Worm (Caenorhabditis elegans) whole organism, L4 larva: ENCODE results near the gene rps-22.

Experiments used
- F44E2.7 ChIP-seq: fragments of 200-800 bp; sonication (Bioruptor generic); IDR thresholded peaks from 2 replicates; pipeline ENCODE4 v2.1.2; 2022; ENCODE audit warnings: missing genetic modification characterization, missing compliant biosample characterization
- T20F7.1 ChIP-seq: fragments of 200-800 bp; sonication (Bioruptor generic); optimal IDR thresholded peaks from 2 replicates; lab custom pipeline; 2018; ENCODE audit warnings: mild to moderate bottlenecking, missing genetic modification characterization, missing compliant biosample characterization
- T26A8.4 ChIP-seq: fragments of 200-800 bp; sonication (Bioruptor generic); IDR thresholded peaks from 2 replicates; pipeline ENCODE4 v1.3.6; 2022; ENCODE audit warnings: missing genetic modification characterization, missing compliant biosample characterization
- Y105C5A.15 ChIP-seq: fragments of 200-800 bp; sonication (Bioruptor generic); IDR thresholded peaks from 2 replicates; pipeline ENCODE4 v1.3.6; 2022; ENCODE audit warnings: missing genetic modification characterization, missing compliant biosample characterization
- Y75B8A.6 ChIP-seq: fragments of 200-800 bp; sonication (Bioruptor generic); IDR thresholded peaks from 2 replicates; pipeline ENCODE4 v1.3.6; 2022; ENCODE audit warnings: missing genetic modification reagents, missing genetic modification characterization, missing compliant biosample characterization
- ZK337.2 ChIP-seq: fragments of 200-800 bp; sonication (Bioruptor generic); IDR thresholded peaks from 2 replicates; pipeline ENCODE4 v1.3.6; 2022; ENCODE audit warnings: missing genetic modification reagents, missing genetic modification characterization, missing compliant biosample characterization
- ZK546.5 ChIP-seq, 2 experiments: sonication (generic microtip); optimal IDR thresholded peaks; 2 replicates each; lab custom pipeline; 2017; ENCODE audit warnings: missing biosample characterization in 2 of 2, missing genetic modification characterization in 2 of 2
- aha-1 ChIP-seq: fragments of 150-350 bp; peaks from one replicate; lab custom pipeline; 2014; ENCODE audit warnings: missing biosample characterization, missing genetic modification characterization
- arid-1 ChIP-seq: fragments of 200-800 bp; sonication (Bioruptor generic); conservative IDR thresholded peaks from 2 replicates; pipeline ENCODE4 v1.3.6; 2022; ENCODE audit warnings: missing genetic modification reagents, missing genetic modification characterization, missing compliant biosample characterization
- ceh-20 ChIP-seq: fragments of 200-800 bp; sonication (Bioruptor generic); IDR thresholded peaks from 2 replicates; pipeline ENCODE4 v1.3.6; 2022; ENCODE audit warnings: missing genetic modification reagents, missing genetic modification characterization, missing compliant biosample characterization
- ceh-28 ChIP-seq: fragments of 150-350 bp; optimal IDR thresholded peaks from 2 replicates; lab custom pipeline; 2014; ENCODE audit warnings: missing biosample characterization, missing genetic modification reagents, missing genetic modification characterization
- daf-12 ChIP-seq: fragments of 150-350 bp; optimal IDR thresholded peaks from 2 replicates; lab custom pipeline; 2014; ENCODE audit warnings: missing biosample characterization, missing genetic modification reagents, missing genetic modification characterization
- daf-16 ChIP-seq, 3 experiments: sonication (generic microtip); optimal IDR thresholded peaks; 2 replicates each; lab custom pipeline; 2016 to 2017; ENCODE audit warnings: missing genetic modification characterization in 3 of 3, missing genetic modification reagents in 3 of 3, mild to moderate bottlenecking in 2 of 3, missing compliant biosample characterization in 2 of 3, missing biosample characterization in 1 of 3, moderate library complexity in 1 of 3
- daf-8 ChIP-seq: fragments of 200-800 bp; sonication (Bioruptor generic); IDR thresholded peaks from 2 replicates; pipeline ENCODE4 v1.3.6; 2022; ENCODE audit warnings: missing genetic modification characterization, missing compliant biosample characterization
- dmd-6 ChIP-seq: fragments of 200-800 bp; sonication (Bioruptor generic); IDR thresholded peaks from 2 replicates; pipeline ENCODE4 v1.3.6; 2022; ENCODE audit warnings: missing genetic modification reagents, missing genetic modification characterization, missing compliant biosample characterization
- dpl-1 ChIP-seq: fragments of 150-350 bp; optimal IDR thresholded peaks from 2 replicates; lab custom pipeline; 2014; ENCODE audit warnings: missing biosample characterization, missing genetic modification reagents, missing genetic modification characterization
- duxl-1 ChIP-seq: sonication (generic microtip); optimal IDR thresholded peaks from 2 replicates; lab custom pipeline; 2016; ENCODE audit warnings: mild to moderate bottlenecking, missing genetic modification characterization, moderate library complexity, missing compliant biosample characterization; ENCODE audit not compliant: poor library complexity
- dve-1 ChIP-seq: sonication (generic microtip); optimal IDR thresholded peaks from 2 replicates; lab custom pipeline; 2017; ENCODE audit warnings: antibody characterized with exemption, mild to moderate bottlenecking, missing genetic modification characterization, missing compliant biosample characterization; ENCODE audit not compliant: insufficient read depth
- fkh-10 ChIP-seq: fragments of 150-350 bp; optimal IDR thresholded peaks from 2 replicates; lab custom pipeline; 2014; ENCODE audit warnings: missing biosample characterization, missing genetic modification reagents, missing genetic modification characterization
- gei-8 ChIP-seq: fragments of 200-800 bp; sonication (Bioruptor generic); optimal IDR thresholded peaks from 2 replicates; lab custom pipeline; 2018; ENCODE audit warnings: mild to moderate bottlenecking, missing genetic modification characterization, missing compliant biosample characterization
- hlh-11 ChIP-seq: fragments of 200-800 bp; sonication (Bioruptor generic); optimal IDR thresholded peaks from 2 replicates; lab custom pipeline; 2018; ENCODE audit warnings: mild to moderate bottlenecking, missing genetic modification characterization, missing compliant biosample characterization
- hlh-30 ChIP-seq: sonication (generic microtip); optimal IDR thresholded peaks from 2 replicates; lab custom pipeline; 2017; ENCODE audit warnings: antibody characterized with exemption, mild to moderate bottlenecking, missing genetic modification characterization, missing compliant biosample characterization; ENCODE audit not compliant: insufficient read depth
- hmg-1.1 ChIP-seq: fragments of 200-800 bp; sonication (Bioruptor generic); IDR thresholded peaks from 2 replicates; pipeline ENCODE4 v1.3.6; 2022; ENCODE audit warnings: missing genetic modification reagents, missing genetic modification characterization, missing compliant biosample characterization
- lin-1 ChIP-seq: fragments of 200-800 bp; sonication (Bioruptor generic); IDR thresholded peaks from 2 replicates; pipeline ENCODE4 v1.3.6; 2022; ENCODE audit warnings: missing genetic modification reagents, missing genetic modification characterization, missing compliant biosample characterization
- lin-15B ChIP-seq: fragments of 150-350 bp; sonication (generic microtip); optimal IDR thresholded peaks from 3 replicates; lab custom pipeline; 2014; ENCODE audit warnings: missing biosample characterization, missing genetic modification characterization
- lin-38 ChIP-seq: fragments of 200-800 bp; sonication (Bioruptor generic); IDR thresholded peaks from 2 replicates; pipeline ENCODE4 v1.3.6; 2022; ENCODE audit warnings: missing genetic modification reagents, missing genetic modification characterization, missing compliant biosample characterization
- lir-3 ChIP-seq: sonication (generic microtip); optimal IDR thresholded peaks from 2 replicates; lab custom pipeline; 2016; ENCODE audit warnings: mild to moderate bottlenecking, missing genetic modification characterization, missing compliant biosample characterization
- lsy-2 ChIP-seq, 2 experiments: fragments of 150-350 bp in 1 of 2; sonication (generic microtip) in 1 of 2; optimal IDR thresholded peaks; 2 replicates each; lab custom pipeline; 2014 to 2017; ENCODE audit warnings: missing biosample characterization in 2 of 2, missing genetic modification characterization in 2 of 2
- madf-9 ChIP-seq: fragments of 200-800 bp; sonication (Bioruptor generic); conservative IDR thresholded peaks from 2 replicates; pipeline ENCODE4 v1.3.6; 2022; ENCODE audit warnings: missing genetic modification reagents, missing genetic modification characterization, missing compliant biosample characterization
- mdl-1 ChIP-seq, 2 experiments: fragments of 150-350 bp in 1 of 2; sonication (generic microtip) in 1 of 2; optimal IDR thresholded peaks; 2 replicates each; lab custom pipeline; 2014 to 2017; ENCODE audit warnings: missing biosample characterization in 2 of 2, missing genetic modification characterization in 2 of 2
- mep-1 ChIP-seq: fragments of 150-350 bp; sonication (generic microtip); optimal IDR thresholded peaks from 3 replicates; lab custom pipeline; 2014; ENCODE audit warnings: missing biosample characterization, missing genetic modification characterization
- mes-2 ChIP-seq: sonication (generic microtip); optimal IDR thresholded peaks from 2 replicates; lab custom pipeline; 2016; ENCODE audit warnings: missing genotype, mild to moderate bottlenecking, missing genetic modification characterization, missing compliant biosample characterization; ENCODE audit not compliant: poor library complexity, severe bottlenecking
- nhr-11 ChIP-seq: fragments of 150-350 bp; optimal IDR thresholded peaks from 2 replicates; lab custom pipeline; 2014; ENCODE audit warnings: missing biosample characterization, missing genetic modification characterization
- nhr-237 ChIP-seq: sonication (generic microtip); optimal IDR thresholded peaks from 2 replicates; lab custom pipeline; 2017; ENCODE audit warnings: missing biosample characterization, missing genetic modification characterization
- nhr-25 ChIP-seq: sonication (generic microtip); optimal IDR thresholded peaks from 2 replicates; lab custom pipeline; 2017; ENCODE audit warnings: missing genetic modification characterization, mild to moderate bottlenecking, missing compliant biosample characterization, antibody characterized with exemption, moderate library complexity, borderline replicate concordance; ENCODE audit not compliant: insufficient read depth
- nhr-28 ChIP-seq: fragments of 150-350 bp; optimal IDR thresholded peaks from 2 replicates; lab custom pipeline; 2014; ENCODE audit warnings: missing biosample characterization, missing genetic modification characterization
- nhr-41 ChIP-seq: fragments of 200-800 bp; sonication (Bioruptor generic); IDR thresholded peaks from 2 replicates; pipeline ENCODE4 v1.3.6; 2022; ENCODE audit warnings: missing genetic modification reagents, missing genetic modification characterization, missing compliant biosample characterization
- nhr-6 ChIP-seq: fragments of 150-350 bp; optimal IDR thresholded peaks from 2 replicates; lab custom pipeline; 2014; ENCODE audit warnings: missing biosample characterization, missing genetic modification characterization
- nhr-77 ChIP-seq: fragments of 150-350 bp; optimal IDR thresholded peaks from 2 replicates; lab custom pipeline; 2014; ENCODE audit warnings: missing biosample characterization, missing genetic modification characterization
- pha-4 ChIP-seq, 2 experiments: fragments of 150-350 bp in 1 of 2; fragments of 200-800 bp in 1 of 2; sonication (Bioruptor generic) in 1 of 2; IDR thresholded peaks in 1 of 2; optimal IDR thresholded peaks in 1 of 2; 2 replicates each; pipeline versions ENCODE4 v1.3.6 to Lab custom; 2014 to 2022; ENCODE audit warnings: missing genetic modification characterization in 2 of 2, missing genetic modification reagents in 2 of 2, missing biosample characterization in 1 of 2, missing compliant biosample characterization in 1 of 2
- set-16 ChIP-seq: fragments of 200-800 bp; sonication (Bioruptor generic); IDR thresholded peaks from 2 replicates; pipeline ENCODE4 v1.3.6; 2022; ENCODE audit warnings: missing genetic modification reagents, missing genetic modification characterization, missing compliant biosample characterization
- snpc-1.2 ChIP-seq: fragments of 200-800 bp; sonication (Bioruptor generic); IDR thresholded peaks from 2 replicates; pipeline ENCODE4 v1.3.6; 2022; ENCODE audit warnings: missing genetic modification reagents, missing genetic modification characterization, missing compliant biosample characterization
- snpc-4 ChIP-seq: fragments of 150-350 bp; optimal IDR thresholded peaks from 2 replicates; lab custom pipeline; 2014; ENCODE audit warnings: missing biosample characterization, missing genetic modification characterization
- spr-3 ChIP-seq: fragments of 200-800 bp; sonication (Bioruptor generic); optimal IDR thresholded peaks from 2 replicates; lab custom pipeline; 2018; ENCODE audit warnings: mild to moderate bottlenecking, missing genetic modification characterization, missing compliant biosample characterization
- unc-130 ChIP-seq: sonication (generic microtip); optimal IDR thresholded peaks from 2 replicates; lab custom pipeline; 2016; ENCODE audit warnings: missing genetic modification reagents, missing genetic modification characterization, missing compliant biosample characterization
- unc-62 ChIP-seq, 3 experiments: fragments of 150-350 bp in 1 of 3; sonication (generic microtip); optimal IDR thresholded peaks in 2 of 3; peaks in 1 of 3; 1 replicate in 1 of 3; 2 replicates in 2 of 3; lab custom pipeline; 2014 to 2017; ENCODE audit warnings: missing biosample characterization in 3 of 3, missing genetic modification characterization in 3 of 3, missing genetic modification reagents in 3 of 3, missing genotype in 1 of 3
- vab-7 ChIP-seq: fragments of 200-800 bp; sonication (Bioruptor generic); IDR thresholded peaks from 2 replicates; pipeline ENCODE4 v1.3.6; 2022; ENCODE audit warnings: missing genetic modification reagents, missing genetic modification characterization, missing compliant biosample characterization
- zfp-2 ChIP-seq: sonication (generic microtip); optimal IDR thresholded peaks from 2 replicates; lab custom pipeline; 2016; ENCODE audit warnings: mild to moderate bottlenecking, missing genetic modification characterization, missing compliant biosample characterization

rps-22 gene

ce11 chrIII:1950236-1950635 is at the start of gene rps-22, which contains the start of gene polh-1:
rps-22 (plus strand) TSS chrIII:1950535.
polh-1 (minus strand) TSS chrIII:1950269.
- TF ChIP-seq nhr-237 (tag; lab: Kevin White, UChicago) (no peak), gei-8 (GFP tag; lab: Kevin White, UChicago) (no peak), fkh-10 (peak; percentile 66), lsy-2 (tag; optimal IDR thresholded peaks at IDR 0.05; lab: Kevin White, UChicago) (peak; percentile 73 to 96), duxl-1 (peak; percentile 12), nhr-28 (tag; lab: Kevin White, UChicago) (peak; percentile 87), daf-16 (GFP tag; optimal IDR thresholded peaks at IDR 0.05; lab: Kevin White, UChicago) (no peak), daf-16 (tag; optimal IDR thresholded peaks at IDR 0.05; lab: Kevin White, UChicago) (peak; percentile 51), snpc-1.2 (GFP tag; lab: Robert Waterston, UW) (no peak), zfp-2 (tag; lab: Kevin White, UChicago) (no peak), dve-1 (tag; lab: Kevin White, UChicago) (peak; percentile 92), nhr-6 (tag; lab: Kevin White, UChicago) (peak; percentile 96), nhr-77 (peak; percentile 96), dmd-6 (GFP tag; lab: Robert Waterston, UW) (peak; percentile 58; the same call in 1 of the 2 replicates), mep-1 (tag; lab: Kevin White, UChicago) (peak; percentile 93), hlh-30 (tag; lab: Kevin White, UChicago) (peak; percentile 87), Y105C5A.15 (no peak), nhr-41 (GFP tag; lab: Robert Waterston, UW) (no peak), set-16 (GFP tag; lab: Robert Waterston, UW) (no peak), hlh-11 (peak; percentile 73), nhr-11 (tag; lab: Kevin White, UChicago) (peak; percentile 85), ceh-20 (GFP tag; lab: Robert Waterston, UW) (0 out of 2 replicates have a peak, but pooled peaks have one; percentile 26), mdl-1 (tag; optimal IDR thresholded peaks at IDR 0.05; lab: Kevin White, UChicago) (peak in 1 of 2 experiments; percentile 19), ZK546.5 (tag; optimal IDR thresholded peaks at IDR 0.05; lab: Kevin White, UChicago) (peak in 1 of 2 experiments; percentile 31), pha-4 (GFP tag; IDR thresholded peaks at IDR 0.05; lab: Robert Waterston, UW) (peak; percentile 35; the same call in 1 of the 2 replicates), pha-4 (tag; optimal IDR thresholded peaks at IDR 0.05; lab: Kevin White, UChicago) (peak; percentile 74), ceh-28 (tag; lab: Kevin White, UChicago) (no peak), arid-1 (GFP tag; lab: Robert Waterston, UW) (peak; percentile 67; the same call in 1 of the 2 replicates), daf-12 (tag; lab: Kevin White, UChicago) (no peak), snpc-4 (no peak), vab-7 (peak; percentile 57; the same call in 1 of the 2 replicates), unc-62 (GFP tag; optimal IDR thresholded peaks at IDR 0.05 in 1 of 2; lab: Kevin White, UChicago) (peak in 1 of 2 experiments; percentile 54), unc-62 (tag; optimal IDR thresholded peaks at IDR 0.05; lab: Kevin White, UChicago) (no peak), F44E2.7 (GFP tag; lab: Robert Waterston, UW) (no peak), ZK337.2 (GFP tag; lab: Robert Waterston, UW) (no peak), hmg-1.1 (GFP tag; lab: Robert Waterston, UW) (peak; percentile 86), unc-130 (GFP tag; lab: Kevin White, UChicago) (peak; percentile 15), lin-1 (peak; percentile 54; the same call in 1 of the 2 replicates), lin-15B (tag; lab: Kevin White, UChicago) (peak; percentile 68), spr-3 (GFP tag; lab: Kevin White, UChicago) (no peak), T26A8.4 (GFP tag; lab: Robert Waterston, UW) (peak; percentile 64), Y75B8A.6 (GFP tag; lab: Robert Waterston, UW) (no peak), T20F7.1 (GFP tag; lab: Kevin White, UChicago) (peak; percentile 89), aha-1 (tag; lab: Kevin White, UChicago) (peak; percentile 67), nhr-25 (tag; lab: Kevin White, UChicago) (peak; percentile 92), mes-2 (tag; lab: Kevin White, UChicago) (peak; percentile 92), lir-3 (tag; lab: Kevin White, UChicago) (no peak), daf-8 (GFP tag; lab: Robert Waterston, UW) (no peak), madf-9 (GFP tag; lab: Robert Waterston, UW) (0 out of 2 replicates have a peak, but pooled peaks have one; percentile 15), dpl-1 (GFP tag; lab: Kevin White, UChicago) (peak; percentile 98), lin-38 (GFP tag; lab: Robert Waterston, UW) (peak; percentile 98)
